Fruit fly (Drosophila melanogaster) whole organism, embryonic: ENCODE data around the gene CG11550.
A peak's percentile ranks its signal among the peaks of the same experiment; 100 is the strongest.

ENCODE experiments used
- CG13775 ChIP-seq: fragments of 200-800 bp; sonication (Bioruptor generic); optimal IDR thresholded peaks from 3 replicates; lab custom pipeline; 2017; ENCODE audit warnings: missing biosample characterization, mild to moderate bottlenecking, missing genetic modification characterization
- CG16813 ChIP-seq: fragments of 200-800 bp; sonication (Bioruptor generic); IDR thresholded peaks from 3 replicates; pipeline ENCODE4 v1.3.6; 2022; ENCODE audit warnings: missing biosample characterization, missing genetic modification characterization; ENCODE audit not compliant: partially characterized antibody
- CG17361 ChIP-seq: fragments of 200-800 bp; sonication (Bioruptor generic); IDR thresholded peaks from 3 replicates; pipeline ENCODE4 v1.3.6; 2022; ENCODE audit warnings: missing biosample characterization, missing genetic modification characterization
- CG17612 ChIP-seq: fragments of 200-800 bp; sonication (Bioruptor generic); IDR thresholded peaks from 2 replicates; pipeline ENCODE4 v1.3.6; 2022; ENCODE audit warnings: missing biosample characterization, missing genetic modification characterization
- CG18599 ChIP-seq: fragments of 200-800 bp; sonication (Bioruptor generic); optimal IDR thresholded peaks from 3 replicates; lab custom pipeline; 2017; ENCODE audit warnings: missing biosample characterization, missing genetic modification characterization, mild to moderate bottlenecking, moderate library complexity, missing genetic modification reagents
- CG34224 ChIP-seq: fragments of 200-800 bp; sonication (Bioruptor generic); IDR thresholded peaks from 3 replicates; pipeline ENCODE4 v1.3.6; 2022; ENCODE audit warnings: missing biosample characterization, missing genetic modification characterization; ENCODE audit not compliant: partially characterized antibody
- CG4707 ChIP-seq: fragments of 200-800 bp; sonication (Bioruptor generic); optimal IDR thresholded peaks from 2 replicates; lab custom pipeline; 2018; ENCODE audit warnings: missing biosample characterization, mild to moderate bottlenecking, missing genetic modification characterization, moderate library complexity
- CG5953 ChIP-seq: fragments of 200-800 bp; sonication (Bioruptor generic); IDR thresholded peaks from 2 replicates; pipeline ENCODE4 v1.3.6; 2022; ENCODE audit warnings: missing biosample characterization, missing genetic modification characterization
- CG7357 ChIP-seq: fragments of 200-800 bp; sonication (Bioruptor generic); IDR thresholded peaks from 3 replicates; pipeline ENCODE4 v1.3.6; 2022; ENCODE audit warnings: missing biosample characterization, missing genetic modification characterization
- CTCF ChIP-seq: fragments of 200-800 bp; sonication (Bioruptor generic); optimal IDR thresholded peaks from 2 replicates; lab custom pipeline; 2017; ENCODE audit warnings: missing biosample characterization, mild to moderate bottlenecking, missing genetic modification characterization, moderate library complexity
- lmd ChIP-seq: fragments of 200-800 bp; sonication (Bioruptor generic); IDR thresholded peaks from 2 replicates; pipeline ENCODE4 v1.3.6; 2022; ENCODE audit warnings: missing biosample characterization, missing genetic modification characterization
- pfk ChIP-seq: fragments of 200-800 bp; sonication (Bioruptor generic); optimal IDR thresholded peaks from 2 replicates; lab custom pipeline; 2018; ENCODE audit warnings: missing biosample characterization, mild to moderate bottlenecking, missing genetic modification characterization, moderate library complexity
- trem ChIP-seq: fragments of 200-800 bp; optimal IDR thresholded peaks from 3 replicates; lab custom pipeline; 2019; ENCODE audit warnings: missing biosample characterization, mild to moderate bottlenecking, missing genetic modification characterization, moderate library complexity
- zen ChIP-seq: fragments of 200-800 bp; sonication (Bioruptor generic); optimal IDR thresholded peaks from 3 replicates; lab custom pipeline; 2018; ENCODE audit warnings: missing biosample characterization, mild to moderate bottlenecking, missing genetic modification characterization, moderate library complexity

- TF ChIP-seq zen (tag; lab: Kevin White, UChicago), result no peak
- TF ChIP-seq CG18599, result no peak
- TF ChIP-seq CG13775, result no peak
- no peak for TF ChIP-seq CG5953 (GFP tag; lab: Robert Waterston, UW)
- TF ChIP-seq CG4707 (GFP tag; lab: Kevin White, UChicago), result no peak
- no peak for TF ChIP-seq CG16813 (GFP tag; lab: Robert Waterston, UW)
- no peak for TF ChIP-seq CG17361
- no peak for TF ChIP-seq CG34224 (GFP tag; lab: Robert Waterston, UW)
- TF ChIP-seq pfk (GFP tag; lab: Kevin White, UChicago), result peak; percentile 74
- no peak for TF ChIP-seq lmd (GFP tag; lab: Robert Waterston, UW)
- no peak for TF ChIP-seq CG7357 (GFP tag; lab: Robert Waterston, UW)
- TF ChIP-seq CG17612, result no peak
- TF ChIP-seq trem (tag; lab: Kevin White, UChicago), result no peak
- TF ChIP-seq CTCF (GFP tag; lab: Kevin White, UChicago), result no peak
Measured at dm6 chr3R:31683048-31683857, 3.6 kb upstream of the CG11550 start.
